Fruit fly (Drosophila melanogaster) S2 (cell line): ENCODE data around the gene CG14568.

ENCODE experiments used
- CG8478 ChIP-seq: fragments of >200 bp; optimal IDR thresholded peaks from 2 replicates; lab custom pipeline; 2018
- CTCF ChIP-seq, 2 experiments: fragments of >200 bp; optimal IDR thresholded peaks; 2 replicates each; lab custom pipeline; 2018

dm6 chr3L:21727013-21727727, 6.1 kb downstream of the CG14568 start:
- TF ChIP-seq CTCF (optimal IDR thresholded peaks at IDR 0.05; lab: Kevin White, UChicago) (no peak), CG8478 (no peak)
